Worm (Caenorhabditis elegans) whole organism, L4 larva: Measurements from ENCODE around the gene ttr-49.
A peak's percentile ranks its signal among the peaks of the same experiment; 100 is the strongest.

Experiments used
- ZK337.2 ChIP-seq: fragments of 200-800 bp; sonication (Bioruptor generic); IDR thresholded peaks from 2 replicates; pipeline ENCODE4 v1.3.6; 2022; ENCODE audit warnings: missing genetic modification reagents, missing genetic modification characterization, missing compliant biosample characterization
- ama-1 ChIP-seq: fragments of 150-350 bp; optimal IDR thresholded peaks from 2 replicates; lab custom pipeline; 2014; ENCODE audit warnings: inconsistent platforms, mixed read lengths
- ceh-82 ChIP-seq: sonication (generic microtip); optimal IDR thresholded peaks from 2 replicates; lab custom pipeline; 2017; ENCODE audit warnings: missing biosample characterization, missing genetic modification characterization
- fkh-10 ChIP-seq: fragments of 150-350 bp; optimal IDR thresholded peaks from 2 replicates; lab custom pipeline; 2014; ENCODE audit warnings: missing biosample characterization, missing genetic modification reagents, missing genetic modification characterization
- lin-13 ChIP-seq: fragments of 150-350 bp; optimal IDR thresholded peaks from 2 replicates; lab custom pipeline; 2014; ENCODE audit warnings: missing biosample characterization, missing genetic modification reagents, missing genetic modification characterization
- lsy-2 ChIP-seq, 2 experiments: fragments of 150-350 bp in 1 of 2; sonication (generic microtip) in 1 of 2; optimal IDR thresholded peaks; 2 replicates each; lab custom pipeline; 2014 to 2017; ENCODE audit warnings: missing biosample characterization in 2 of 2, missing genetic modification characterization in 2 of 2
- nhr-11 ChIP-seq: fragments of 150-350 bp; optimal IDR thresholded peaks from 2 replicates; lab custom pipeline; 2014; ENCODE audit warnings: missing biosample characterization, missing genetic modification characterization
- skn-1 ChIP-seq: fragments of 150-350 bp; optimal IDR thresholded peaks from 2 replicates; lab custom pipeline; 2014; ENCODE audit warnings: missing biosample characterization, missing genetic modification characterization
- spr-3 ChIP-seq: fragments of 200-800 bp; sonication (Bioruptor generic); optimal IDR thresholded peaks from 2 replicates; lab custom pipeline; 2018; ENCODE audit warnings: mild to moderate bottlenecking, missing genetic modification characterization, missing compliant biosample characterization

DNA sequence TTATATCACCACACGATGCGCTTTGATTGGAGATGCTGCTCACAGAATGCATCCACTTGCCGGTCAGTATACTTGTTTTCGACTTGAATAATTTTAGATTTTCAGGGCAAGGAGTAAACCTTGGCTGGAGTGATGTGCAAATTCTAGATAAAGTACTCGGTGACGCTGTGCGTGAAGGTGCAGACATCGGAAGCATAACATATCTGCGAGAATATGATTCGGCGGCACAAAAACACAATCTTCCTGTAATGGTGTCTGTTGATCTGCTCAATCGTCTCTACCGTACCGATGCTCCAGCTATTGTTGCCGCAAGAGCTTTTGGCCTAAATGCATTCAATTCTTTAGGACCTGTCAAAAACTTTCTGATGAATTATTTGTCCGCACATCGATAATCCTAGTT is 17.9 kb downstream of the ttr-49 start:
- TF ChIP-seq spr-3 (GFP tag; lab: Kevin White, UChicago) (no peak), ceh-82 (tag; lab: Kevin White, UChicago) (no peak), skn-1 (tag; lab: Kevin White, UChicago) (no peak), nhr-11 (tag; lab: Kevin White, UChicago) (no peak), lin-13 (GFP tag; lab: Kevin White, UChicago) (no peak), lsy-2 (tag; optimal IDR thresholded peaks at IDR 0.05; lab: Kevin White, UChicago) (peak in 1 of 2 experiments; percentile 41), ama-1 (lab: Kevin White, UChicago) (peak; percentile 96), ZK337.2 (no peak), fkh-10 (GFP tag; lab: Kevin White, UChicago) (no peak)
